Worm (Caenorhabditis elegans): ENCODE data around the gene chil-2.

The chil-2 gene

DNA sequence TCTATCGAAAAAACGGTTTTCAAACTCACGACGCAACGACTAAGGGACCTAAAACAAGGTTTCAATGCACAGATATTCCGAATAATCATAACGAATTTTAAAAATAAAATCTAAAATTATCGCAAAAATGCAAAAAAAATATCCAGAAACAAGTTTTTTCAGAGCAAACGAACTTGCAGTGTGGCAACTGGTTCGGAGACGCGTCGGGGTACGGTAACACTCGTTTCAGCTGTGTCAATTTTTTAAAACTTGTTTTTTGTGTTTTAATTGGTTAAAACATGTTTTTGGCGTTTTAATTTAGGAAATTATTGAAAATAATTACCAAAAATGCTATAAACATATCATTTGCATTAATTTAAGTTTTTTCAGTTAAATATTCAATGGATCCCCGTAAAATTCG, 18.0 kb upstream of the chil-2 start, which contains the start of gene C08H9.16:
TSS of gene C08H9.16 (plus strand) at position 370 of the 400 bp plus-strand sequence.
- no peak for TF ChIP-seq dmd-4 (tag; optimal IDR thresholded peaks at IDR 0.05; ENCODE audit: borderline replicate concordance)
- TF ChIP-seq unc-42 (tag; optimal IDR thresholded peaks at IDR 0.05), result peak; percentile 33
- TF ChIP-seq F13H6.1 (tag; optimal IDR thresholded peaks at IDR 0.05), result no peak
- TF ChIP-seq tbx-2 (tag; optimal IDR thresholded peaks at IDR 0.05), result no peak
- no peak for TF ChIP-seq ceh-6 (GFP tag; optimal IDR thresholded peaks at IDR 0.05)
- no peak for TF ChIP-seq C38D4.7 (GFP tag; optimal IDR thresholded peaks at IDR 0.05)
- no peak for TF ChIP-seq pqm-1 (tag; optimal IDR thresholded peaks at IDR 0.05)
- TF ChIP-seq ceh-19 (GFP tag; optimal IDR thresholded peaks at IDR 0.05), result no peak
- TF ChIP-seq nfya-1 (tag; optimal IDR thresholded peaks at IDR 0.05), result peak; percentile 73
- no peak for TF ChIP-seq syd-9 (tag; optimal IDR thresholded peaks at IDR 0.05)
- TF ChIP-seq ceh-48 (tag; optimal IDR thresholded peaks at IDR 0.05), result no peak

DNA sequence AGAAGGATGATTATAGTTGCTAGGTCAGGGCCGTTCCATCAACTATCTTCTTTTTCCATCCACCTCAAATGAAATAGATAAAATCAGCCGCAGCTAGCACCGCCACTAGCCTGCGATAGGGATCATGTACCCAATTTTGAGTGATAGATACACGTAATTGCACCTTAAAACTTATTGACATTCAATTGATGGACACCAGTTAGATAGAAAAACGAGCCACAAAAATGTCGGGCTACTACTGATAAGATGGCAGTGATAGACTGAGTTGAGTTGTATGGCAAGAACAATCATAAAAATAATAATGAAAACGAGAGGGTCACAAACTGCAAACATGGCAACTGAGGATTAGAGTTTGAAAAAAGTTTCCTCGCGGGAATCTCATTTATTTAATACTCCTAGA, 17.4 kb upstream of the chil-2 start:
- TF ChIP-seq elt-2 (tag; optimal IDR thresholded peaks at IDR 0.05), result peak; percentile 81
- TF ChIP-seq ceh-22 (tag; optimal IDR thresholded peaks at IDR 0.05), result no peak
- no peak for TF ChIP-seq ceh-31 (tag; optimal IDR thresholded peaks at IDR 0.05)
- no peak for TF ChIP-seq ceh-48 (tag; optimal IDR thresholded peaks at IDR 0.05)
- TF ChIP-seq unc-3 (GFP tag; conservative IDR thresholded peaks at IDR 0.05), result no peak
- TF ChIP-seq unc-3 (tag; optimal IDR thresholded peaks at IDR 0.05), result no peak
- TF ChIP-seq sdc-2 (tag; optimal IDR thresholded peaks at IDR 0.05), result no peak

DNA sequence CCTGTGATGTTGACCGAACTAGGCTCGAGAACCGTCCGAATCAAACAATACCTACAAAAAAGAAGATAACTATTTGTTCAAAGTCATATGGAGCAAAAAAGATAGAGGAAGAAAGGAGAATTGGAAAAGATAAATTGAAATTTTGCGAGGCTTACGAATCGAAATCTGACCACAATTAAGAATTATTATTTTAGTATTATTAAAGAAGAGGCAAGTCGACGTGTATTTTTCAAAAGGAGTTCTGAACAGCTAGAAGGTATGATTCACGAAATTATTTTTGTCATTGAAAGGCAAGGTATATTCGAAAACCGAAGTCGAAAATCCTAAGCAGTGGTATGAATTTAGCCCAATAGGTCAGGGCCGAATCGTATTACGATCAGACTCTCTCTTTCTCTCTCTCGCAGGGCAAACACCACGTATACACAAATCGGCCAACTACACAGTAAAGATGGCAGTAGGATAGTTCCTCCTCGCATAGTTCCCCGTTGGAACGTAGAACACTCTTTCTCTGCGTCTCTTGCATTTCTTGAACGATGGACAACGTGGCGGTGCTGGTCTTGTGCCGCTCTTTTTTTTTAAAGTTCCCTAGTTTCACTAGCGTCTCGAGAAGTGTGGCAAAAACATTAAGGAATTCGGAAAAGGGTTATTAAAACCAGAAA, 16.8 kb upstream of the chil-2 start, which contains the start of gene vgln-1:
TSS of gene vgln-1 (minus strand) at position 51 of the 659 bp plus-strand sequence.
- TF ChIP-seq tbx-7 (tag; optimal IDR thresholded peaks at IDR 0.05) (no peak), eyg-1 (tag; optimal IDR thresholded peaks at IDR 0.05) (no peak), syd-9 (tag; optimal IDR thresholded peaks at IDR 0.05) (no peak), dve-1 (tag; optimal IDR thresholded peaks at IDR 0.05) (no peak), pqm-1 (tag; optimal IDR thresholded peaks at IDR 0.05) (no peak), K02D7.2 (tag; optimal IDR thresholded peaks at IDR 0.05) (no peak), T23F11.4 (GFP tag; optimal IDR thresholded peaks at IDR 0.05) (no peak), hlh-6 (tag; optimal IDR thresholded peaks at IDR 0.05) (no peak), ceh-30 (tag; optimal IDR thresholded peaks at IDR 0.05) (no peak), pag-3 (tag; optimal IDR thresholded peaks at IDR 0.05; ENCODE audit: borderline replicate concordance) (no peak), hlh-8 (tag; optimal IDR thresholded peaks at IDR 0.05) (no peak), ceh-45 (GFP tag; IDR thresholded peaks at IDR 0.05) (no peak), dmd-4 (tag; optimal IDR thresholded peaks at IDR 0.05; ENCODE audit: borderline replicate concordance) (no peak), nhr-232 (tag; optimal IDR thresholded peaks at IDR 0.05) (no peak), mec-3 (tag; optimal IDR thresholded peaks at IDR 0.05; ENCODE audit: borderline replicate concordance) (no peak), che-1 (tag; optimal IDR thresholded peaks at IDR 0.05) (no peak), ceh-6 (GFP tag; optimal IDR thresholded peaks at IDR 0.05) (no peak)

DNA sequence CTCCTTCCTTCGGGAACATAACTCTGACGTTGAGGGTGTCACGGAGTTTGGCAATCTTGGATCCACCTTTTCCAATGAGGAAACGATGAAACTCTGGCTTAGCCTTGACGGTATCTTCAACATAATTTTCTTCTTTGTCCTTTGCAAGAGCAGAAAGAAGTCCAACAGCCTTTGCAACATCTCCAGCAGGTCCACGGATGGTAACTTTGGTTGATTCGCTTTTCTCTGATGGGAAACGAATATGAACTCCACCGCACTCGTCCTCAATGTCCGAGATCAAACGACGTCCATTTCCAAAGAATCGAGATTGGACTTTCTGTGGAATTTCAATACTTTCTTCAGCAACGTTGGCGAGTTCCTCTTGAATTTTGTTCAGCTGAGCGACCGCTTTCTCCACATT, 14.1 kb upstream of the chil-2 start:
- no peak for TF ChIP-seq madf-2 (tag; optimal IDR thresholded peaks at IDR 0.05)
- TF ChIP-seq ama-1 (optimal IDR thresholded peaks at IDR 0.05), result no peak
- TF ChIP-seq ceh-30 (tag; optimal IDR thresholded peaks at IDR 0.05), result no peak
- TF ChIP-seq dve-1 (tag; optimal IDR thresholded peaks at IDR 0.05), result no peak
- no peak for TF ChIP-seq ceh-31 (tag; optimal IDR thresholded peaks at IDR 0.05)
- no peak for TF ChIP-seq syd-9 (tag; optimal IDR thresholded peaks at IDR 0.05)

DNA sequence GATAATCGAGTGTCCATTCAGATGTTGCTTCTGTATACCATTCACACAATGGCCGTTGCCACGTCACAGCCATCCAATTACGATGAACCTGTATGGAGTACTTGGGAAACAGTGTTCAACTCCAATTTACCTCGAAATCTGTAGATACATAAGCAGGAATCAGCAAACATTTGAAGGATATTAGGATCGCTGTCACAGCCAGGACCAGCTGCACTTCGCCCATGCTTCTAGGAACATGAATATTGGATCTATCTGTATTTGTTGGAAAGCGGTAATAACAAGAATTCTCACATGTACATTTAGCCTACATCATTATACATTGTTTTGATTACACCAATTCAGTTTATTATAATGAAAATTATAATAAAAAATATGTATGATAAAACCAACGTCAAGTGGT, 11.8 kb upstream of the chil-2 start, which contains the start of gene algn-8:
TSS of gene algn-8 (minus strand) at position 227 of the 400 bp plus-strand sequence.
- TF ChIP-seq rnt-1 (tag; optimal IDR thresholded peaks at IDR 0.05), result no peak
- TF ChIP-seq ceh-24 (tag; optimal IDR thresholded peaks at IDR 0.05), result no peak
- no peak for TF ChIP-seq F13H6.1 (tag; optimal IDR thresholded peaks at IDR 0.05)
- no peak for TF ChIP-seq che-1 (tag; optimal IDR thresholded peaks at IDR 0.05)
- no peak for TF ChIP-seq lim-6 (tag; optimal IDR thresholded peaks at IDR 0.05)
- no peak for TF ChIP-seq ref-2 (tag; optimal IDR thresholded peaks at IDR 0.05)
- no peak for TF ChIP-seq elt-2 (tag; optimal IDR thresholded peaks at IDR 0.05)
- TF ChIP-seq ets-4 (tag; optimal IDR thresholded peaks at IDR 0.05), result no peak
- no peak for TF ChIP-seq lin-11 (tag; optimal IDR thresholded peaks at IDR 0.05)
- no peak for TF ChIP-seq hlh-15 (tag; optimal IDR thresholded peaks at IDR 0.05)
- TF ChIP-seq npax-4 (tag; optimal IDR thresholded peaks at IDR 0.05), result no peak
- no peak for TF ChIP-seq dmd-4 (tag; optimal IDR thresholded peaks at IDR 0.05; ENCODE audit: borderline replicate concordance)
- TF ChIP-seq syd-9 (tag; optimal IDR thresholded peaks at IDR 0.05), result no peak
- TF ChIP-seq nfya-1 (tag; optimal IDR thresholded peaks at IDR 0.05), result no peak
- no peak for TF ChIP-seq ceh-14 (tag; optimal IDR thresholded peaks at IDR 0.05)
- no peak for TF ChIP-seq pros-1 (tag; optimal IDR thresholded peaks at IDR 0.05)
- no peak for TF ChIP-seq fkh-6 (tag; optimal IDR thresholded peaks at IDR 0.05)
- TF ChIP-seq unc-55 (GFP tag; optimal IDR thresholded peaks at IDR 0.05), result no peak
- no peak for TF ChIP-seq ceh-48 (tag; optimal IDR thresholded peaks at IDR 0.05)
- TF ChIP-seq sox-2 (GFP tag; IDR thresholded peaks at IDR 0.05), result no peak

All from whole organism, late embryonic.